Fruit fly (Drosophila melanogaster) whole organism, wandering third instar larva: ENCODE data around the gene B52.

ENCODE experiments used
- CG32264 ChIP-seq: fragments of 200-800 bp; sonication (Bioruptor generic); optimal IDR thresholded peaks from 2 replicates; lab custom pipeline; 2016; ENCODE audit warnings: missing biosample characterization, missing genetic modification characterization
- CrebA ChIP-seq: fragments of 200-800 bp; sonication (Bioruptor generic); optimal IDR thresholded peaks from 2 replicates; lab custom pipeline; 2016; ENCODE audit warnings: missing biosample characterization, mild to moderate bottlenecking, missing genetic modification characterization, borderline replicate concordance
- Dfd ChIP-seq: fragments of >200 bp; optimal IDR thresholded peaks from 2 replicates; lab custom pipeline; 2017; ENCODE audit warnings: missing biosample characterization, missing genetic modification characterization
- Dif ChIP-seq: fragments of 200-275, 200-300 bp; sonication (Bioruptor generic); optimal IDR thresholded peaks from 2 replicates; lab custom pipeline; 2018; ENCODE audit warnings: missing biosample characterization, missing genetic modification characterization; ENCODE audit not compliant: partially characterized antibody
- GATAd ChIP-seq: sonication (Bioruptor generic); optimal IDR thresholded peaks from 2 replicates; lab custom pipeline; 2016; ENCODE audit warnings: missing biosample characterization, missing genetic modification characterization
- Hnf4 ChIP-seq: fragments of 200-800 bp; sonication (Bioruptor generic); optimal IDR thresholded peaks from 2 replicates; lab custom pipeline; 2016; ENCODE audit warnings: missing biosample characterization, mild to moderate bottlenecking, missing genetic modification characterization
- Hr83 ChIP-seq: fragments of 200-300 bp; sonication (Bioruptor generic); optimal IDR thresholded peaks from 2 replicates; lab custom pipeline; 2016; ENCODE audit warnings: missing biosample characterization, mild to moderate bottlenecking, missing genetic modification characterization, moderate library complexity; ENCODE audit not compliant: poor library complexity, severe bottlenecking
- Jra ChIP-seq: sonication (Bioruptor generic); optimal IDR thresholded peaks from 2 replicates; lab custom pipeline; 2016; ENCODE audit warnings: missing biosample characterization, missing genetic modification characterization
- Mio ChIP-seq: sonication (Bioruptor generic); optimal IDR thresholded peaks from 2 replicates; lab custom pipeline; 2016; ENCODE audit warnings: missing biosample characterization, missing genetic modification characterization
- Myc ChIP-seq: fragments of >200 bp; optimal IDR thresholded peaks from 2 replicates; lab custom pipeline; 2017
- N ChIP-seq: fragments of >200 bp; optimal IDR thresholded peaks from 2 replicates; lab custom pipeline; 2018; ENCODE audit warnings: missing biosample characterization, missing external identifiers, missing genetic modification characterization
- OdsH ChIP-seq: fragments of 200-800 bp; sonication (Bioruptor generic); optimal IDR thresholded peaks from 2 replicates; lab custom pipeline; 2016; ENCODE audit warnings: missing biosample characterization, mild to moderate bottlenecking, missing genetic modification characterization
- Rel ChIP-seq, 2 experiments: fragments of 200-800 bp; sonication (Bioruptor generic) in 1 of 2; optimal IDR thresholded peaks; 2 replicates in 1 of 2; 3 replicates in 1 of 2; lab custom pipeline; 2016 to 2019; ENCODE audit warnings: mild to moderate bottlenecking in 2 of 2, missing biosample characterization in 2 of 2, missing genetic modification characterization in 2 of 2, moderate library complexity in 1 of 2
- Sp1 ChIP-seq: fragments of 200-800 bp; sonication (Bioruptor generic); optimal IDR thresholded peaks from 3 replicates; lab custom pipeline; 2019; ENCODE audit warnings: missing biosample characterization, mild to moderate bottlenecking, missing genetic modification characterization, moderate library complexity
- Vsx2 ChIP-seq: fragments of 200-300, 225-300 bp; sonication (Bioruptor generic); optimal IDR thresholded peaks from 2 replicates; lab custom pipeline; 2018; ENCODE audit warnings: missing biosample characterization, missing genetic modification characterization; ENCODE audit not compliant: partially characterized antibody
- br ChIP-seq: fragments of 200-800 bp; sonication (Bioruptor generic); optimal IDR thresholded peaks from 2 replicates; lab custom pipeline; 2016; ENCODE audit warnings: missing biosample characterization, missing genetic modification characterization
- brk ChIP-seq: fragments of 200-800 bp; sonication (Bioruptor generic); optimal IDR thresholded peaks from 2 replicates; lab custom pipeline; 2016; ENCODE audit warnings: missing biosample characterization, mild to moderate bottlenecking, missing genetic modification characterization
- dl ChIP-seq, 2 experiments: fragments of 175-275, 200-275 bp in 1 of 2; fragments of 200-275 bp in 1 of 2; sonication (Bioruptor generic); optimal IDR thresholded peaks; lab custom pipeline; 2018; ENCODE audit warnings: mild to moderate bottlenecking in 2 of 2, missing biosample characterization in 2 of 2, missing genetic modification characterization in 2 of 2, moderate library complexity in 2 of 2; ENCODE audit not compliant: partially characterized antibody in 2 of 2, insufficient read depth in 1 of 2
- dmrt93B ChIP-seq: fragments of 200-800 bp; sonication (Bioruptor generic); optimal IDR thresholded peaks from 2 replicates; lab custom pipeline; 2018; ENCODE audit warnings: missing biosample characterization, mild to moderate bottlenecking, missing genetic modification characterization
- dsf ChIP-seq: sonication (Bioruptor generic); optimal IDR thresholded peaks from 2 replicates; lab custom pipeline; 2016; ENCODE audit warnings: missing biosample characterization, missing genetic modification characterization, borderline replicate concordance
- ey ChIP-seq: fragments of 200-800 bp; sonication (Bioruptor generic); optimal IDR thresholded peaks from 2 replicates; lab custom pipeline; 2016; ENCODE audit warnings: missing biosample characterization, missing genetic modification characterization
- foxo ChIP-seq, 2 experiments: fragments of 200-800 bp; sonication (Bioruptor generic); optimal IDR thresholded peaks; 2 replicates in 1 of 2; 3 replicates in 1 of 2; lab custom pipeline; 2016 to 2017; ENCODE audit warnings: missing biosample characterization in 2 of 2, missing genetic modification characterization in 2 of 2
- fru ChIP-seq: fragments of 200-800 bp; sonication (Bioruptor generic); optimal IDR thresholded peaks from 3 replicates; lab custom pipeline; 2016; ENCODE audit warnings: missing biosample characterization, mild to moderate bottlenecking, missing genetic modification characterization
- h ChIP-seq: fragments of 200-800 bp; sonication (Bioruptor generic); optimal IDR thresholded peaks from 3 replicates; lab custom pipeline; 2016; ENCODE audit warnings: missing biosample characterization, mild to moderate bottlenecking, missing genetic modification characterization
- jim ChIP-seq: fragments of 175-275, 200-325 bp; sonication (Bioruptor generic); optimal IDR thresholded peaks from 2 replicates; lab custom pipeline; 2016; ENCODE audit warnings: missing biosample characterization, mild to moderate bottlenecking, missing genetic modification characterization
- lola ChIP-seq: fragments of >200 bp; optimal IDR thresholded peaks from 2 replicates; lab custom pipeline; 2017; ENCODE audit warnings: missing biosample characterization, missing genetic modification characterization
- pan ChIP-seq: fragments of >200 bp; optimal IDR thresholded peaks from 2 replicates; lab custom pipeline; 2017
- psq ChIP-seq: fragments of 200-800 bp; sonication (Bioruptor generic); optimal IDR thresholded peaks from 3 replicates; lab custom pipeline; 2017; ENCODE audit warnings: missing biosample characterization, mild to moderate bottlenecking, missing genetic modification characterization, moderate library complexity
- rgr ChIP-seq: fragments of 200-800 bp; sonication (Bioruptor generic); optimal IDR thresholded peaks from 3 replicates; lab custom pipeline; 2016; ENCODE audit warnings: missing biosample characterization, mild to moderate bottlenecking, missing genetic modification characterization
- sage ChIP-seq: fragments of 200-800 bp; sonication (Bioruptor generic); optimal IDR thresholded peaks from 2 replicates; lab custom pipeline; 2016; ENCODE audit warnings: missing biosample characterization, mild to moderate bottlenecking, missing genetic modification characterization
- sv ChIP-seq: fragments of 200-800 bp; sonication (Bioruptor generic); optimal IDR thresholded peaks from 3 replicates; lab custom pipeline; 2016; ENCODE audit warnings: missing biosample characterization, missing genetic modification characterization
- tai ChIP-seq: sonication (Bioruptor generic); optimal IDR thresholded peaks from 2 replicates; lab custom pipeline; 2016; ENCODE audit warnings: missing biosample characterization, missing genetic modification characterization
- usp ChIP-seq: fragments of >200 bp; optimal IDR thresholded peaks from 2 replicates; lab custom pipeline; 2017; ENCODE audit warnings: missing biosample characterization, missing genetic modification characterization
- woc ChIP-seq: sonication (Bioruptor generic); optimal IDR thresholded peaks from 2 replicates; lab custom pipeline; 2016; ENCODE audit warnings: missing biosample characterization, mild to moderate bottlenecking, missing genetic modification characterization

The B52 gene

dm6 chr3R:13615007-13615406 is 46.1 kb upstream of the B52 start:
- TF ChIP-seq tai = no peak
- no peak for TF ChIP-seq usp
- TF ChIP-seq Mio (GFP tag; lab: Kevin White, UChicago) = no peak
- TF ChIP-seq Jra (GFP tag; lab: Kevin White, UChicago) = no peak
- TF ChIP-seq dsf (GFP tag; lab: Kevin White, UChicago) = no peak
- TF ChIP-seq Hr83 (GFP tag; lab: Kevin White, UChicago) = no peak
- no peak for TF ChIP-seq Rel (GFP tag; optimal IDR thresholded peaks at IDR 0.05; lab: Kevin White, UChicago)
- TF ChIP-seq Rel (tag; optimal IDR thresholded peaks at IDR 0.05; lab: Kevin White, UChicago) = no peak
- TF ChIP-seq fru (GFP tag; lab: Kevin White, UChicago) = no peak
- no peak for TF ChIP-seq CrebA (GFP tag; lab: Kevin White, UChicago)
- TF ChIP-seq Vsx2 (GFP tag; lab: Kevin White, UChicago) = no peak
- no peak for TF ChIP-seq woc (GFP tag; lab: Kevin White, UChicago)
- no peak for TF ChIP-seq dmrt93B (GFP tag; lab: Kevin White, UChicago)
- TF ChIP-seq, all 38 proteins: peak for 0

dm6 chr3R:13615617-13616016 is 45.5 kb upstream of the B52 start, which contains the start of gene CG9269:
Gene CG9269, plus strand, starts transcription at chr3R:13615917.
- TF ChIP-seq dl (GFP tag; optimal IDR thresholded peaks at IDR 0.05; lab: Kevin White, UChicago; ENCODE audit: insufficient read depth in 1 of 2, partially characterized antibody in 2 of 2) (no peak), CG32264 (no peak)

DNA sequence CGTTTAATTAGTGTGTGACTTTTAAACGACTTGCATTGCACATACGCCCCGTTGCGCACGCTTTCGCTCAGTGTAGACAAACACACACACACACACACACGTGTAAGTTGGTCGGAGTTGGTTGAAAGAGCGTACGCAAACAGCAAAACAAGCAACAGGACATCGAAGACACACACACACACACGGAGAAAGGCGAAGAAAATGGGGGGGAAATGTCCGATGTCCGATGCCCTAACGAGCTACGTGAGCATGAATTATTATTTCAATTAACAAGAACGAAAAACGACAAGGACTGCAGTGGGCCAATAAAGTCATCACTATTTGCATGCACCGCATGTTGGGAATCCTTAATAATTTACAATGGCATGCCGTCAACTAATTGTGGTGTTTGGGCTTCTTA is 43.9 kb upstream of the B52 start:
- TF ChIP-seq Hnf4 (GFP tag; lab: Kevin White, UChicago) (no peak), usp (no peak), GATAd (GFP tag; lab: Kevin White, UChicago) (no peak)

dm6 chr3R:13631642-13632041 is 29.5 kb upstream of the B52 start, which contains the start of gene CG10841:
Gene CG10841, plus strand, starts transcription at chr3R:13631942.
- TF ChIP-seq brk (GFP tag; lab: Kevin White, UChicago) (no peak), usp (no peak), br (GFP tag; lab: Kevin White, UChicago) (no peak), dmrt93B (GFP tag; lab: Kevin White, UChicago) (no peak), Myc (no peak), Jra (GFP tag; lab: Kevin White, UChicago) (no peak), Hr83 (GFP tag; lab: Kevin White, UChicago) (no peak), sage (GFP tag; lab: Kevin White, UChicago) (no peak), tai (no peak), jim (GFP tag; lab: Kevin White, UChicago) (no peak), Dif (GFP tag; lab: Kevin White, UChicago) (no peak), h (GFP tag; lab: Kevin White, UChicago) (no peak), pan (lab: Kevin White, UChicago) (no peak), sv (GFP tag; lab: Kevin White, UChicago) (no peak), lola (no peak), Vsx2 (GFP tag; lab: Kevin White, UChicago) (no peak)

- TF ChIP-seq N (peak; percentile 17), br (GFP tag; lab: Kevin White, UChicago) (peak; percentile 40), dsf (GFP tag; lab: Kevin White, UChicago) (peak; percentile 25), Hnf4 (GFP tag; lab: Kevin White, UChicago) (peak; percentile 53), dl (GFP tag; optimal IDR thresholded peaks at IDR 0.05; lab: Kevin White, UChicago; ENCODE audit: insufficient read depth in 1 of 2, partially characterized antibody in 2 of 2) (peak; percentile 55 to 91), OdsH (GFP tag; lab: Kevin White, UChicago) (peak; percentile 31), Dfd (GFP tag; lab: Kevin White, UChicago) (no peak), Dif (GFP tag; lab: Kevin White, UChicago) (peak; percentile 93), brk (GFP tag; lab: Kevin White, UChicago) (peak; percentile 73), Vsx2 (GFP tag; lab: Kevin White, UChicago) (no peak), fru (GFP tag; lab: Kevin White, UChicago) (peak; percentile 33), CG32264 (peak; percentile 19), Sp1 (GFP tag; lab: Kevin White, UChicago) (peak; percentile 48), rgr (GFP tag; lab: Kevin White, UChicago) (no peak), sv (GFP tag; lab: Kevin White, UChicago) (no peak), dmrt93B (GFP tag; lab: Kevin White, UChicago) (no peak), foxo (GFP tag; optimal IDR thresholded peaks at IDR 0.05; lab: Kevin White, UChicago) (peak in 1 of 2 experiments; percentile 16), h (GFP tag; lab: Kevin White, UChicago) (peak; percentile 11), psq (GFP tag; lab: Kevin White, UChicago) (peak; percentile 85), ey (GFP tag; lab: Kevin White, UChicago) (no peak), tai (peak; percentile 60), Rel (GFP tag; optimal IDR thresholded peaks at IDR 0.05; lab: Kevin White, UChicago) (peak; percentile 56), Rel (tag; optimal IDR thresholded peaks at IDR 0.05; lab: Kevin White, UChicago) (peak; percentile 2), Jra (GFP tag; lab: Kevin White, UChicago) (peak; percentile 73), sage (GFP tag; lab: Kevin White, UChicago) (peak; percentile 77), Myc (peak; percentile 64), CrebA (GFP tag; lab: Kevin White, UChicago) (peak; percentile 87), woc (GFP tag; lab: Kevin White, UChicago) (peak; percentile 22)
Observed at dm6 chr3R:13644778-13645660, 16.1 kb upstream of the B52 start.
